Worm (Caenorhabditis elegans): ENCODE data around the gene nhl-3.
"Not testable (repeated sequence)": the region's sequence is repeated elsewhere in the genome, so short reads cannot be mapped to it uniquely, and the experiment has no call there.

Gene nhl-3

DNA sequence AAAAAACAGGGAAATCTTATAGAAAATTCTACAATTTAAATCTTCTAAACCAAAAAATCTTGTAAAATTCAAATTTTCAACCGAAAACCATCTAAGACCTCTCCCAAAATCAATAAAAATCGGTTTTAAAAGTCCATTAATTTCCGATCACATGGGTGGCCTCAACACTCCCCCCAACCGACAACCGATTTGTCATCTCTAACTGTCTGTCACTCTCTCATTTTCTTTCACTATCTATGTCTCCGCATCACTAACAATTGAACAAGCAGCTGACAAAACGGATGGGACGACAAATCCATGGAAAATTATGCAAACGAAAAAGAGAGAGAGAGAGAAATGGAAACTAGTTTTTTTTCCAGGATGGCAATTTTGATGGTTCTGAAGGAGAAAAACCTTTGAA lies 1.0 kb upstream of the nhl-3 start:
- TF ChIP-seq tbx-8 (GFP tag; optimal IDR thresholded peaks at IDR 0.05) (no peak), unc-62 (GFP tag; optimal IDR thresholded peaks at IDR 0.05) (peak; percentile 95), mep-1 (tag; optimal IDR thresholded peaks at IDR 0.05) (no peak), pha-4 (tag; optimal IDR thresholded peaks at IDR 0.05) (no peak), elt-3 (tag; optimal IDR thresholded peaks at IDR 0.05) (no peak), lin-13 (tag; optimal IDR thresholded peaks at IDR 0.05) (no peak), mab-5 (tag; optimal IDR thresholded peaks at IDR 0.05) (peak; percentile 79), bed-3 (GFP tag; optimal IDR thresholded peaks at IDR 0.05) (no peak), mls-2 (tag; optimal IDR thresholded peaks at IDR 0.05) (no peak), unc-120 (tag; optimal IDR thresholded peaks at IDR 0.05; ENCODE audit: poor library complexity, severe bottlenecking) (peak; percentile 3), ceh-83 (GFP tag; optimal IDR thresholded peaks at IDR 0.05) (no peak), hlh-1 (tag; optimal IDR thresholded peaks at IDR 0.05) (peak; percentile 90), ces-1 (GFP tag; optimal IDR thresholded peaks at IDR 0.05) (peak; percentile 76), lin-32 (GFP tag; optimal IDR thresholded peaks at IDR 0.05) (no peak), lsy-2 (tag; optimal IDR thresholded peaks at IDR 0.05) (peak; percentile 1)

ce11 chrII:601305-601704 lies 615 bp downstream of the nhl-3 start:
- TF ChIP-seq mls-2 (tag; optimal IDR thresholded peaks at IDR 0.05), result no peak
- TF ChIP-seq ces-1 (GFP tag; optimal IDR thresholded peaks at IDR 0.05), result peak; percentile 32
- TF ChIP-seq unc-120 (tag; optimal IDR thresholded peaks at IDR 0.05; ENCODE audit: poor library complexity, severe bottlenecking), result no peak
- TF ChIP-seq pha-4 (tag; optimal IDR thresholded peaks at IDR 0.05), result peak; percentile 51

ce11 chrII:596702-597101 lies 5.2 kb downstream of the nhl-3 start:
- TF ChIP-seq bed-3 (GFP tag; optimal IDR thresholded peaks at IDR 0.05), result no peak
- TF ChIP-seq nhr-76 (tag; optimal IDR thresholded peaks at IDR 0.05), result no peak
- TF ChIP-seq sptf-1 (tag; optimal IDR thresholded peaks at IDR 0.05), result no peak
- no peak for TF ChIP-seq zip-8 (tag; optimal IDR thresholded peaks at IDR 0.05)
- TF ChIP-seq nhr-28 (tag; optimal IDR thresholded peaks at IDR 0.05), result no peak
- TF ChIP-seq ceh-39 (tag; optimal IDR thresholded peaks at IDR 0.05), result no peak
- TF ChIP-seq elt-3 (tag; optimal IDR thresholded peaks at IDR 0.05), result no peak
- no peak for TF ChIP-seq snpc-4 (tag; optimal IDR thresholded peaks at IDR 0.05)
- no peak for TF ChIP-seq sem-2 (GFP tag; optimal IDR thresholded peaks at IDR 0.05)
- no peak for TF ChIP-seq tbx-8 (GFP tag; optimal IDR thresholded peaks at IDR 0.05)
- TF ChIP-seq unc-39 (tag; optimal IDR thresholded peaks at IDR 0.05), result no peak
- TF ChIP-seq nhr-12 (tag; optimal IDR thresholded peaks at IDR 0.05), result no peak
- TF ChIP-seq mep-1 (tag; optimal IDR thresholded peaks at IDR 0.05), result no peak
- TF ChIP-seq unc-120 (tag; optimal IDR thresholded peaks at IDR 0.05; ENCODE audit: poor library complexity, severe bottlenecking), result no peak

- TF ChIP-seq ztf-11, mls-2, sptf-1 (tag; optimal IDR thresholded peaks at IDR 0.05): not testable (repeated sequence)
Observed at ce11 chrII:593221-593620, 8.7 kb downstream of the nhl-3 start, which contains the start of gene W08F4.1. W08F4.1 (plus strand) TSS chrII:593521.

DNA sequence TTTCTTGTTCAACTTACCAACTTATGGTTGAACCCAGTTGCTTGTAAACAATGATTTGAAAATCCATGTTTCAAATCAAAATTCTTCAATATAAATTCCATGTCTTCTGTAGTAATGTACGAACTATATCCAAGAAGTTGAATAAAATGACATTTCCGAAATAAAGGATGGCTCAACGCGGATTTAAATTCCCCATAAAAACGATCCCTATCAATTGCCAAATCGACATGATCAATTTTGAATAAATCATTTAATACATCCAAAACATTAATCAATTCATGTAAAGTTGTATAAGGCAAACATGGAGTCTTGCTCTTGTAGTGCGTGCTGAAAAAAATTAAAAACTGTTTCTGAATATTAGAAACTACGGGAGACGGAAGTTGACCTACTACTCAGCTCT lies 10.8 kb downstream of the nhl-3 start, which contains the start of gene W08F4.10:
W08F4.10 (minus strand) TSS at position 101 of the 400 bp plus-strand sequence.
- TF ChIP-seq ztf-11 (tag; optimal IDR thresholded peaks at IDR 0.05) (no peak), elt-3 (tag; optimal IDR thresholded peaks at IDR 0.05) (no peak), snpc-4 (tag; optimal IDR thresholded peaks at IDR 0.05) (no peak), mep-1 (tag; optimal IDR thresholded peaks at IDR 0.05) (no peak), bed-3 (GFP tag; optimal IDR thresholded peaks at IDR 0.05) (no peak), ham-2 (GFP tag; optimal IDR thresholded peaks at IDR 0.05) (no peak), lin-32 (GFP tag; optimal IDR thresholded peaks at IDR 0.05) (no peak), nhr-28 (tag; optimal IDR thresholded peaks at IDR 0.05) (no peak), pha-4 (tag; optimal IDR thresholded peaks at IDR 0.05) (no peak), lin-13 (tag; optimal IDR thresholded peaks at IDR 0.05) (no peak), sptf-1 (tag; optimal IDR thresholded peaks at IDR 0.05) (no peak), elt-1 (tag; optimal IDR thresholded peaks at IDR 0.05; ENCODE audit: borderline replicate concordance, insufficient read depth) (no peak), unc-120 (tag; optimal IDR thresholded peaks at IDR 0.05; ENCODE audit: poor library complexity, severe bottlenecking) (no peak)

DNA sequence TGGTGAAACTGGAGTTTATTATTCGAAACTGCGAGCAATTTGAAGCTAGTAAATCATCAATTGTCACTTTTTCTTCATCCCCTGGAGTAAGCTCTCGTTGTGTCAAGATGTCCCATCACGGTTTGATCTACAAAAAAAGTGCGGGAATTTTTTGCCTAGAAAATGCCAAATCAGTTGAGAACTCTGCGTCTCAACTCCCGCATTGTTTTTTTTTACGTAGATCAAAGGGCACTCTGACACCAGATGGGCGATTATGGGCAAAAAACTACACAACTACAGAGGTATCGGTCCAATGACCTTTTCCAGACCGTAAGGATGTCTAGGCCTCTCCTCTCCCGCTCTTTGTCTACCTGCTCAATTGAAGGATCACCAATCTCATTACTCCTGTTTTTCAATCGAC lies 14.4 kb downstream of the nhl-3 start, which contains the start of gene fbxb-34:
fbxb-34 (plus strand) TSS at position 301 of the 400 bp plus-strand sequence.
- TF ChIP-seq flh-1 (GFP tag; optimal IDR thresholded peaks at IDR 0.05), result no peak
- TF ChIP-seq M03D4.4 (tag; optimal IDR thresholded peaks at IDR 0.05), result no peak
- TF ChIP-seq mep-1 (tag; optimal IDR thresholded peaks at IDR 0.05), result no peak
- no peak for TF ChIP-seq nhr-12 (tag; optimal IDR thresholded peaks at IDR 0.05)
- TF ChIP-seq lsy-2 (tag; optimal IDR thresholded peaks at IDR 0.05), result no peak
- no peak for TF ChIP-seq unc-39 (tag; optimal IDR thresholded peaks at IDR 0.05)
- no peak for TF ChIP-seq sptf-1 (tag; optimal IDR thresholded peaks at IDR 0.05)
- no peak for TF ChIP-seq nhr-2 (tag; optimal IDR thresholded peaks at IDR 0.05)
- no peak for TF ChIP-seq cnd-1 (tag; optimal IDR thresholded peaks at IDR 0.05)
- no peak for TF ChIP-seq mls-2 (tag; optimal IDR thresholded peaks at IDR 0.05)
- no peak for TF ChIP-seq unc-62 (GFP tag; optimal IDR thresholded peaks at IDR 0.05)
- no peak for TF ChIP-seq ztf-11 (tag; optimal IDR thresholded peaks at IDR 0.05)
- TF ChIP-seq elt-1 (tag; optimal IDR thresholded peaks at IDR 0.05; ENCODE audit: borderline replicate concordance, insufficient read depth), result no peak
- TF ChIP-seq snpc-4 (tag; optimal IDR thresholded peaks at IDR 0.05), result no peak
- no peak for TF ChIP-seq sem-2 (GFP tag; optimal IDR thresholded peaks at IDR 0.05)
- TF ChIP-seq blmp-1 (tag; optimal IDR thresholded peaks at IDR 0.05), result no peak
- TF ChIP-seq zip-8 (tag; optimal IDR thresholded peaks at IDR 0.05), result no peak
- TF ChIP-seq drap-1 (GFP tag; optimal IDR thresholded peaks at IDR 0.05), result no peak
- no peak for TF ChIP-seq mab-5 (tag; optimal IDR thresholded peaks at IDR 0.05)

Data from whole organism, mixed stage, embryonic.